Fruit fly (Drosophila melanogaster) whole organism, wandering third instar larva: ENCODE results near the gene Inx3.

Experiments used
- Dfd ChIP-seq: fragments of >200 bp; optimal IDR thresholded peaks from 2 replicates; lab custom pipeline; 2017; ENCODE audit warnings: missing biosample characterization, missing genetic modification characterization
- GATAd ChIP-seq: sonication (Bioruptor generic); optimal IDR thresholded peaks from 2 replicates; lab custom pipeline; 2016; ENCODE audit warnings: missing biosample characterization, missing genetic modification characterization
- br ChIP-seq: fragments of 200-800 bp; sonication (Bioruptor generic); optimal IDR thresholded peaks from 2 replicates; lab custom pipeline; 2016; ENCODE audit warnings: missing biosample characterization, missing genetic modification characterization
- ey ChIP-seq: fragments of 200-800 bp; sonication (Bioruptor generic); optimal IDR thresholded peaks from 2 replicates; lab custom pipeline; 2016; ENCODE audit warnings: missing biosample characterization, missing genetic modification characterization
- h ChIP-seq: fragments of 200-800 bp; sonication (Bioruptor generic); optimal IDR thresholded peaks from 3 replicates; lab custom pipeline; 2016; ENCODE audit warnings: missing biosample characterization, mild to moderate bottlenecking, missing genetic modification characterization
- psq ChIP-seq: fragments of 200-800 bp; sonication (Bioruptor generic); optimal IDR thresholded peaks from 3 replicates; lab custom pipeline; 2017; ENCODE audit warnings: missing biosample characterization, mild to moderate bottlenecking, missing genetic modification characterization, moderate library complexity

DNA sequence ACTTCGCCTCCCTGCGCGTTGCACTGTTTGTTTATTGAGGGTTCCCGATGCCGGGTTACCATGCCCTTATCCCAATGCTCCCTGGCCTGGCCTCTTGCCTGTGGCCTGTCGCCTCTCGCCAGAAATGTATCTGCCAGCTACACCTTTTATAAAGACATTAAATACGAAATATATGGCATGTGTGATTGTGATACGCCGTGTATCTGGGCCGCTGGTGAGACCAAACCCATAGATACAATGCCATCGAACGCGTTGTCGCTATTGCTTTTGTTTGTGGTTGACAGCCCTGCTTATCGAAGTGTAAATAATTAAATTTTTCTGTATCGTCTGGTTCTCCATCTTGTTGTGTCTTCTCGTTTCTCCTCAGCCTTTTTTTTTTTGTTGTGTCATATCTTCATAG is 1.3 kb upstream of the Inx3 start:
- TF ChIP-seq ey (GFP tag; lab: Kevin White, UChicago) (no peak), br (GFP tag; lab: Kevin White, UChicago) (no peak), h (GFP tag; lab: Kevin White, UChicago) (no peak), GATAd (GFP tag; lab: Kevin White, UChicago) (no peak), psq (GFP tag; lab: Kevin White, UChicago) (no peak), Dfd (GFP tag; lab: Kevin White, UChicago) (no peak)
